Fruit fly (Drosophila melanogaster): ENCODE results near the gene CG33648.

- no peak for TF ChIP-seq h (optimal IDR thresholded peaks at IDR 0.05)
- TF ChIP-seq insv (optimal IDR thresholded peaks at IDR 0.05): no peak
- TF ChIP-seq psq (optimal IDR thresholded peaks at IDR 0.05): no peak
- TF ChIP-seq Sin3A (optimal IDR thresholded peaks at IDR 0.05): no peak
Observed at dm6 chr2L:14552819-14553218, 28.7 kb downstream of the CG33648 start.
